Worm (Caenorhabditis elegans) whole organism, late embryonic: ENCODE results near the gene rgs-10.

ENCODE experiments used
- C08G9.2 ChIP-seq: sonication (generic microtip); optimal IDR thresholded peaks from 2 replicates; lab custom pipeline; 2016; ENCODE audit warnings: mild to moderate bottlenecking, missing genetic modification characterization, moderate library complexity, missing compliant biosample characterization
- K02D7.2 ChIP-seq: sonication (generic microtip); optimal IDR thresholded peaks from 2 replicates; lab custom pipeline; 2017; ENCODE audit warnings: mild to moderate bottlenecking, missing genetic modification characterization, missing compliant biosample characterization
- ahr-1 ChIP-seq: sonication (generic microtip); optimal IDR thresholded peaks from 2 replicates; lab custom pipeline; 2016; ENCODE audit warnings: missing genetic modification characterization, missing compliant biosample characterization
- ceh-18 ChIP-seq: sonication (generic microtip); optimal IDR thresholded peaks from 2 replicates; lab custom pipeline; 2016; ENCODE audit warnings: missing genetic modification characterization, missing compliant biosample characterization
- ceh-19 ChIP-seq: fragments of 200-800 bp; sonication (Bioruptor generic); optimal IDR thresholded peaks from 2 replicates; lab custom pipeline; 2018; ENCODE audit warnings: mild to moderate bottlenecking, missing genetic modification characterization, missing compliant biosample characterization
- ceh-2 ChIP-seq: sonication (generic microtip); optimal IDR thresholded peaks from 2 replicates; lab custom pipeline; 2016; ENCODE audit warnings: missing genotype, missing genetic modification characterization, missing compliant biosample characterization
- ceh-30 ChIP-seq: fragments of 150-350 bp; optimal IDR thresholded peaks from 2 replicates; lab custom pipeline; 2014; ENCODE audit warnings: missing biosample characterization, missing genetic modification characterization
- ceh-45 ChIP-seq: fragments of 200-800 bp; sonication (Bioruptor generic); IDR thresholded peaks from 2 replicates; pipeline ENCODE4 v1.3.6; 2022; ENCODE audit warnings: missing genetic modification reagents, missing genetic modification characterization, missing compliant biosample characterization
- ceh-48 ChIP-seq: sonication (generic microtip); optimal IDR thresholded peaks from 2 replicates; lab custom pipeline; 2016; ENCODE audit warnings: missing genetic modification characterization, inconsistent platforms, missing compliant biosample characterization
- ceh-9 ChIP-seq: sonication (generic microtip); optimal IDR thresholded peaks from 2 replicates; lab custom pipeline; 2016; ENCODE audit warnings: mild to moderate bottlenecking, missing genetic modification characterization, inconsistent platforms, missing compliant biosample characterization
- dmd-4 ChIP-seq: sonication (generic microtip); optimal IDR thresholded peaks from 2 replicates; lab custom pipeline; 2016; ENCODE audit warnings: borderline replicate concordance, missing genetic modification characterization, missing compliant biosample characterization
- elt-2 ChIP-seq: sonication (generic microtip); optimal IDR thresholded peaks from 2 replicates; lab custom pipeline; 2016; ENCODE audit warnings: missing genetic modification reagents, missing genetic modification characterization, missing compliant biosample characterization
- ets-4 ChIP-seq: sonication (generic microtip); optimal IDR thresholded peaks from 2 replicates; lab custom pipeline; 2016; ENCODE audit warnings: missing genetic modification characterization, missing compliant biosample characterization
- gmeb-2 ChIP-seq: sonication (generic microtip); optimal IDR thresholded peaks from 2 replicates; lab custom pipeline; 2016; ENCODE audit warnings: missing genetic modification characterization, inconsistent platforms, missing compliant biosample characterization
- hlh-13 ChIP-seq: fragments of 200-800 bp; sonication (Bioruptor generic); optimal IDR thresholded peaks from 2 replicates; lab custom pipeline; 2018; ENCODE audit warnings: mild to moderate bottlenecking, missing genetic modification characterization, missing compliant biosample characterization
- madf-2 ChIP-seq: sonication (generic microtip); optimal IDR thresholded peaks from 2 replicates; lab custom pipeline; 2017; ENCODE audit warnings: missing genetic modification characterization, missing compliant biosample characterization
- mec-3 ChIP-seq: sonication (generic microtip); optimal IDR thresholded peaks from 2 replicates; lab custom pipeline; 2016; ENCODE audit warnings: borderline replicate concordance, missing genetic modification characterization, missing compliant biosample characterization
- nfya-1 ChIP-seq: sonication (generic microtip); optimal IDR thresholded peaks from 2 replicates; lab custom pipeline; 2017; ENCODE audit warnings: missing genetic modification characterization, mild to moderate bottlenecking, missing compliant biosample characterization, antibody characterized with exemption, moderate library complexity
- odd-2 ChIP-seq: sonication (generic microtip); optimal IDR thresholded peaks from 2 replicates; lab custom pipeline; 2017; ENCODE audit warnings: antibody characterized with exemption, mild to moderate bottlenecking, missing genetic modification characterization, missing compliant biosample characterization
- pat-9 ChIP-seq: fragments of 200-800 bp; sonication (Bioruptor generic); optimal IDR thresholded peaks from 2 replicates; lab custom pipeline; 2018; ENCODE audit warnings: mild to moderate bottlenecking, missing genetic modification characterization, moderate library complexity, missing compliant biosample characterization
- pha-2 ChIP-seq: sonication (generic microtip); optimal IDR thresholded peaks from 2 replicates; lab custom pipeline; 2017; ENCODE audit warnings: mild to moderate bottlenecking, missing genetic modification characterization, missing compliant biosample characterization
- pha-4 ChIP-seq: fragments of 150-350 bp; optimal IDR thresholded peaks from 2 replicates; lab custom pipeline; 2018; ENCODE audit warnings: missing biosample characterization, missing genetic modification reagents, missing genetic modification characterization
- pqm-1 ChIP-seq: sonication (generic microtip); optimal IDR thresholded peaks from 2 replicates; lab custom pipeline; 2016; ENCODE audit warnings: missing genetic modification characterization, missing compliant biosample characterization
- sdc-2 ChIP-seq: sonication (generic microtip); optimal IDR thresholded peaks from 2 replicates; lab custom pipeline; 2016; ENCODE audit warnings: missing genotype, missing genetic modification characterization, missing compliant biosample characterization
- sox-2 ChIP-seq: fragments of 200-800 bp; sonication (Bioruptor generic); IDR thresholded peaks from 2 replicates; pipeline ENCODE4 v1.3.6; 2022; ENCODE audit warnings: missing genetic modification reagents, missing genetic modification characterization, missing compliant biosample characterization
- ttx-3 ChIP-seq: sonication (generic microtip); optimal IDR thresholded peaks from 2 replicates; lab custom pipeline; 2016; ENCODE audit warnings: missing genetic modification reagents, missing genetic modification characterization, missing compliant biosample characterization
- unc-3 ChIP-seq, 2 experiments: fragments of 200-800 bp in 1 of 2; sonication (Bioruptor generic) in 1 of 2; sonication (generic microtip) in 1 of 2; conservative IDR thresholded peaks in 1 of 2; optimal IDR thresholded peaks in 1 of 2; 2 replicates each; pipeline versions ENCODE4 v1.3.6 to Lab custom; 2016 to 2022; ENCODE audit warnings: missing compliant biosample characterization in 2 of 2, missing genetic modification characterization in 2 of 2, missing genetic modification reagents in 1 of 2
- unc-42 ChIP-seq: sonication (generic microtip); optimal IDR thresholded peaks from 2 replicates; lab custom pipeline; 2016; ENCODE audit warnings: missing genotype, missing genetic modification characterization, missing compliant biosample characterization
- zip-5 ChIP-seq: sonication (generic microtip); optimal IDR thresholded peaks from 2 replicates; lab custom pipeline; 2016; ENCODE audit warnings: missing genetic modification characterization, missing compliant biosample characterization
- ztf-16 ChIP-seq: sonication (generic microtip); optimal IDR thresholded peaks from 2 replicates; lab custom pipeline; 2017; ENCODE audit warnings: missing genetic modification characterization, missing compliant biosample characterization

Gene rgs-10

DNA sequence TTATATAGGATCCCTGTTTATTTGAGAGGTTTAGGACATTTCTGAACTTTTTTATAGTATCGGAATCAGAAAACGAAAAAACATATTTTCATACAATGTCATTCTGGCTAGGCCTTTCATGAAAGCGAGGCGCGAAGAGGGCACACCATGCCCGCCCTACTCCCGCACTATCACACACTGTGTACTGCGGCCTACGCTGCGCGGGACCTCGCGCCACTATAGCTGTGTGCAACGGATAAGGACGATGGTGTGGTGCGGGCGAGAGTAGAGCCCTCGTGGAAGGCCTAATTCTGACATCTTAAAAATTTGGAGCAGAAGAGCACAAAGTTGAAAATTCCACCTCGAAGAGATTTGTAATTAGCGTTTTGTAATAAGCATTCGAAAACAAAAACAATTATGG is 48.4 kb downstream of the rgs-10 start:
- TF ChIP-seq ceh-18 (tag; lab: Kevin White, UChicago) (no peak), ceh-45 (no peak), zip-5 (tag; lab: Kevin White, UChicago) (no peak), odd-2 (tag; lab: Kevin White, UChicago) (no peak), pha-2 (no peak), pha-4 (tag; lab: Kevin White, UChicago) (no peak), ets-4 (tag; lab: Kevin White, UChicago) (no peak), unc-42 (tag; lab: Kevin White, UChicago) (no peak), sdc-2 (tag; lab: Kevin White, UChicago) (no peak), ceh-30 (no peak), ceh-9 (tag; lab: Kevin White, UChicago) (no peak), ttx-3 (tag; lab: Kevin White, UChicago) (no peak), pat-9 (tag; lab: Kevin White, UChicago) (no peak), gmeb-2 (tag; lab: Kevin White, UChicago) (no peak), ahr-1 (tag; lab: Kevin White, UChicago) (no peak), pqm-1 (tag; lab: Kevin White, UChicago) (no peak), dmd-4 (tag; lab: Kevin White, UChicago) (no peak)

DNA sequence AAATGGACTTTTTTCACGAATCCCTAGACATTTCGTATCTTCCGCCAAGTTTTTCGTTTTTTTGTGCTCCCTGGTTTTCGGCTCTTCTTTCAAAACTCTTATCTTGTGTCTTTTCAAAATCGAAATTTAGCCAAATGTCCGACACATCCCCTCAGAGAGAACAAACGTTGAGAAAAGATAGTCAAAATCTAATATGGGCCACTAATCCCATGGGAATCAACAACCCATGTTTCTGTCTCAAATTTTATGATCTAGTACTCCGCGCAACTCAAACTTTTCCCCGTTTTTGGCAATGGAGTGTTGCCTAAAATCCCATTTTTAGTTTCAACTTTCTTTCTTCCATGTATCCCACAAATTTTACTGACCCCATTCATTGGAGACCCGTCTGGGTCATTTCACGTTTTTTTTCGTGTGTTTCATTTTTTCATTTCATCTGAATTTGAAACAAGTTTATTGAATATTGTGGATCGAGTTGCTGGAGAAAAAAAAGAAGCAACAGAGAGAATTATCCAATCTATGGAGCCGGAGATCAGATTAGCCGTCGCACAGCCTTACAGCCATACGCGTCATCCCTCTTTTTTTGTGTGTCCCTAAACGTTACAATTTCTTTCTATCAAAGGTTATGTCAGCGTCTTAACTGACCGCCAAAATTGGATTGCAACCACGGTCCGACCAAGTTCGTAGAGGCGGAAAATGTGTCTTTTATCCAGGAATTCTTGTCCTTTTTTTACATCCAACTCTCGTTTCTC is 49.1 kb downstream of the rgs-10 start:
- TF ChIP-seq C08G9.2: no peak
- no peak for TF ChIP-seq sox-2
- no peak for TF ChIP-seq madf-2 (tag; lab: Kevin White, UChicago)
- no peak for TF ChIP-seq mec-3 (tag; lab: Kevin White, UChicago)
- no peak for TF ChIP-seq hlh-13
- TF ChIP-seq ceh-19: no peak
- no peak for TF ChIP-seq ztf-16 (tag; lab: Kevin White, UChicago)
- TF ChIP-seq ceh-48 (tag; lab: Kevin White, UChicago): no peak
- 0 out of 2 replicates have a peak, but pooled peaks have one; percentile 28 for TF ChIP-seq unc-3 (GFP tag; conservative IDR thresholded peaks at IDR 0.05; lab: Robert Waterston, UW)
- peak; percentile 82 for TF ChIP-seq unc-3 (tag; optimal IDR thresholded peaks at IDR 0.05; lab: Kevin White, UChicago)
- TF ChIP-seq pqm-1 (tag; lab: Kevin White, UChicago): no peak
- no peak for TF ChIP-seq zip-5 (tag; lab: Kevin White, UChicago)
- TF ChIP-seq unc-42 (tag; lab: Kevin White, UChicago): peak; percentile 56
- no peak for TF ChIP-seq elt-2 (tag; lab: Kevin White, UChicago)
- no peak for TF ChIP-seq nfya-1 (tag; lab: Kevin White, UChicago)
- no peak for TF ChIP-seq ceh-30
- no peak for TF ChIP-seq K02D7.2 (tag; lab: Kevin White, UChicago)
- no peak for TF ChIP-seq ceh-2 (tag; lab: Kevin White, UChicago)
- no peak for TF ChIP-seq sdc-2 (tag; lab: Kevin White, UChicago)
